Fruit fly (Drosophila melanogaster) whole organism, embryonic: Measurements from ENCODE around the gene Act87E.

Experiments
- Abd-B ChIP-seq: fragments of 200-800 bp; sonication (Bioruptor generic); optimal IDR thresholded peaks from 2 replicates; lab custom pipeline; 2018; ENCODE audit warnings: missing biosample characterization, mild to moderate bottlenecking, missing genetic modification characterization, moderate library complexity
- BEAF-32 ChIP-seq: fragments of 200-800 bp; sonication (Bioruptor generic); optimal IDR thresholded peaks from 3 replicates; lab custom pipeline; 2017; ENCODE audit warnings: missing biosample characterization, missing genetic modification characterization, mild to moderate bottlenecking, moderate library complexity, missing genetic modification reagents
- CG11504 ChIP-seq: fragments of 200-800 bp; sonication (Bioruptor generic); optimal IDR thresholded peaks from 3 replicates; lab custom pipeline; 2019; ENCODE audit warnings: missing biosample characterization, mild to moderate bottlenecking, missing genetic modification characterization, moderate library complexity
- CG12659 ChIP-seq: fragments of 200-800 bp; sonication (Bioruptor generic); optimal IDR thresholded peaks from 3 replicates; lab custom pipeline; 2017; ENCODE audit warnings: mild to moderate bottlenecking, missing biosample characterization, missing genetic modification reagents, missing genetic modification characterization
- CG13296 ChIP-seq: fragments of 200-800 bp; sonication (Bioruptor generic); optimal IDR thresholded peaks from 3 replicates; lab custom pipeline; 2018; ENCODE audit warnings: missing biosample characterization, mild to moderate bottlenecking, missing genetic modification characterization
- CG13624 ChIP-seq: fragments of 200-800 bp; sonication (Bioruptor generic); optimal IDR thresholded peaks from 2 replicates; lab custom pipeline; 2016; ENCODE audit warnings: missing biosample characterization, missing genetic modification characterization
- CG14014 ChIP-seq: fragments of 200-800 bp; sonication (Bioruptor generic); IDR thresholded peaks from 2 replicates; pipeline ENCODE4 v1.3.6; 2022; ENCODE audit warnings: missing biosample characterization, missing genetic modification characterization
- CG14050 ChIP-seq: fragments of 200-800 bp; sonication (Bioruptor generic); IDR thresholded peaks from 3 replicates; pipeline ENCODE4 v1.3.6; 2022; ENCODE audit warnings: missing biosample characterization, missing genetic modification characterization
- CG15011 ChIP-seq: fragments of 200-800 bp; sonication (Bioruptor generic); optimal IDR thresholded peaks from 3 replicates; lab custom pipeline; 2018; ENCODE audit warnings: missing biosample characterization, mild to moderate bottlenecking, missing genetic modification characterization
- CG16813 ChIP-seq: fragments of 200-800 bp; sonication (Bioruptor generic); IDR thresholded peaks from 3 replicates; pipeline ENCODE4 v1.3.6; 2022; ENCODE audit warnings: missing biosample characterization, missing genetic modification characterization; ENCODE audit not compliant: partially characterized antibody
- CG17328 ChIP-seq: fragments of 200-800 bp; sonication (Bioruptor generic); IDR thresholded peaks from 2 replicates; pipeline ENCODE4 v1.3.6; 2022; ENCODE audit warnings: missing biosample characterization, missing genetic modification characterization
- CG17359 ChIP-seq: fragments of 200-800 bp; sonication (Bioruptor generic); optimal IDR thresholded peaks from 3 replicates; lab custom pipeline; 2018; ENCODE audit warnings: missing biosample characterization, mild to moderate bottlenecking, missing genetic modification characterization, moderate library complexity
- CG18011 ChIP-seq: fragments of 200-800 bp; sonication (Bioruptor generic); optimal IDR thresholded peaks from 2 replicates; lab custom pipeline; 2017; ENCODE audit warnings: missing biosample characterization, missing genetic modification characterization, mild to moderate bottlenecking, moderate library complexity, missing genotype
- CG18764 ChIP-seq: fragments of 200-800 bp; sonication (Bioruptor generic); optimal IDR thresholded peaks from 3 replicates; lab custom pipeline; 2016; ENCODE audit warnings: missing biosample characterization, missing genetic modification characterization
- CG2678 ChIP-seq: fragments of 200-800 bp; sonication (Bioruptor generic); optimal IDR thresholded peaks from 3 replicates; lab custom pipeline; 2019; ENCODE audit warnings: missing biosample characterization, mild to moderate bottlenecking, missing genetic modification characterization, moderate library complexity
- CG30403 ChIP-seq: fragments of 200-800 bp; sonication (Bioruptor generic); optimal IDR thresholded peaks from 3 replicates; lab custom pipeline; 2016; ENCODE audit warnings: missing biosample characterization, missing genetic modification characterization
- CG4328 ChIP-seq: fragments of 200-800 bp; sonication (Bioruptor generic); optimal IDR thresholded peaks from 3 replicates; lab custom pipeline; 2017; ENCODE audit warnings: missing biosample characterization, missing genetic modification reagents, missing genetic modification characterization
- CG4707 ChIP-seq: fragments of 200-800 bp; sonication (Bioruptor generic); optimal IDR thresholded peaks from 2 replicates; lab custom pipeline; 2018; ENCODE audit warnings: missing biosample characterization, mild to moderate bottlenecking, missing genetic modification characterization, moderate library complexity
- CG7745 ChIP-seq: fragments of 200-800 bp; sonication (Bioruptor generic); optimal IDR thresholded peaks from 2 replicates; lab custom pipeline; 2018; ENCODE audit warnings: missing biosample characterization, mild to moderate bottlenecking, missing genetic modification characterization, moderate library complexity
- CG7987 ChIP-seq: fragments of 200-800 bp; sonication (Bioruptor generic); optimal IDR thresholded peaks from 2 replicates; lab custom pipeline; 2018; ENCODE audit warnings: missing biosample characterization, mild to moderate bottlenecking, missing genetic modification characterization, moderate library complexity
- CG8089 ChIP-seq: fragments of 200-800 bp; sonication (Bioruptor generic); optimal IDR thresholded peaks from 3 replicates; lab custom pipeline; 2016; ENCODE audit warnings: missing biosample characterization, missing genetic modification characterization
- CG9727 ChIP-seq: fragments of 200-800 bp; sonication (Bioruptor generic); optimal IDR thresholded peaks from 3 replicates; lab custom pipeline; 2017; ENCODE audit warnings: missing biosample characterization, mild to moderate bottlenecking, missing genetic modification characterization
- CG9817 ChIP-seq: fragments of 200-800 bp; sonication (Bioruptor generic); optimal IDR thresholded peaks from 2 replicates; lab custom pipeline; 2018; ENCODE audit warnings: missing biosample characterization, mild to moderate bottlenecking, missing genetic modification characterization, moderate library complexity
- Chrac-16 ChIP-seq: fragments of 200-800 bp; sonication (Bioruptor generic); optimal IDR thresholded peaks from 3 replicates; lab custom pipeline; 2016; ENCODE audit warnings: missing biosample characterization, missing genetic modification characterization
- CoRest ChIP-seq: fragments of 200-800 bp; sonication (Bioruptor generic); optimal IDR thresholded peaks from 3 replicates; lab custom pipeline; 2018; ENCODE audit warnings: missing biosample characterization, mild to moderate bottlenecking, missing genetic modification characterization, moderate library complexity
- Fer3 ChIP-seq: fragments of 200-800 bp; sonication (Bioruptor generic); optimal IDR thresholded peaks from 2 replicates; lab custom pipeline; 2018; ENCODE audit warnings: missing biosample characterization, mild to moderate bottlenecking, missing genetic modification characterization, moderate library complexity
- GATAe ChIP-seq: fragments of 200-800 bp; sonication (Bioruptor generic); conservative IDR thresholded peaks from 2 replicates; pipeline ENCODE4 v1.3.6; 2022; ENCODE audit warnings: missing biosample characterization, missing genetic modification characterization
- Gug ChIP-seq: fragments of 200-800 bp; sonication (Bioruptor generic); IDR thresholded peaks from 4 replicates; pipeline ENCODE4 v1.3.6; 2022; ENCODE audit warnings: missing biosample characterization, missing genetic modification characterization
- Hmr ChIP-seq: fragments of 200-800 bp; sonication (Bioruptor generic); optimal IDR thresholded peaks from 3 replicates; lab custom pipeline; 2017; ENCODE audit warnings: mild to moderate bottlenecking, missing biosample characterization, missing genetic modification reagents, missing genetic modification characterization
- Lhr ChIP-seq: fragments of 200-800 bp; sonication (Bioruptor generic); optimal IDR thresholded peaks from 3 replicates; lab custom pipeline; 2017; ENCODE audit warnings: mild to moderate bottlenecking, missing biosample characterization, missing genetic modification reagents, missing genetic modification characterization
- MBD-R2 ChIP-seq: fragments of 200-800 bp; sonication (Bioruptor generic); IDR thresholded peaks from 2 replicates; pipeline ENCODE4 v1.3.6; 2022; ENCODE audit warnings: missing biosample characterization, missing genetic modification characterization
- Myb ChIP-seq: fragments of 200-800 bp; sonication (Bioruptor generic); optimal IDR thresholded peaks from 2 replicates; lab custom pipeline; 2016; ENCODE audit warnings: missing biosample characterization, missing genetic modification characterization
- Nf-YC ChIP-seq: fragments of 200-800 bp; optimal IDR thresholded peaks from 3 replicates; lab custom pipeline; 2019; ENCODE audit warnings: missing biosample characterization, mild to moderate bottlenecking, missing genetic modification characterization, moderate library complexity
- Six4 ChIP-seq: fragments of 200-800 bp; sonication (Bioruptor generic); optimal IDR thresholded peaks from 2 replicates; lab custom pipeline; 2016; ENCODE audit warnings: missing biosample characterization, missing genetic modification characterization
- Sry-β ChIP-seq: fragments of 200-800 bp; sonication (Bioruptor generic); optimal IDR thresholded peaks from 2 replicates; lab custom pipeline; 2018; ENCODE audit warnings: missing biosample characterization, mild to moderate bottlenecking, missing genetic modification characterization, moderate library complexity
- bab2 ChIP-seq: fragments of 200-800 bp; sonication (Bioruptor generic); optimal IDR thresholded peaks from 2 replicates; lab custom pipeline; 2016; ENCODE audit warnings: missing biosample characterization, missing genetic modification characterization
- bigmax ChIP-seq: fragments of 200-800 bp; sonication (Bioruptor generic); optimal IDR thresholded peaks from 2 replicates; lab custom pipeline; 2018; ENCODE audit warnings: missing biosample characterization, mild to moderate bottlenecking, missing genetic modification characterization
- emc ChIP-seq: fragments of 200-800 bp; sonication (Bioruptor generic); optimal IDR thresholded peaks from 2 replicates; lab custom pipeline; 2016; ENCODE audit warnings: missing biosample characterization, missing genetic modification characterization
- gfzf ChIP-seq: fragments of 200-800 bp; sonication (Bioruptor generic); optimal IDR thresholded peaks from 2 replicates; lab custom pipeline; 2016; ENCODE audit warnings: missing biosample characterization, mild to moderate bottlenecking, missing genetic modification characterization, moderate library complexity
- hth ChIP-seq: fragments of >200 bp; optimal IDR thresholded peaks from 2 replicates; lab custom pipeline; 2017; ENCODE audit warnings: inconsistent platforms
- lmd ChIP-seq: fragments of 200-800 bp; sonication (Bioruptor generic); IDR thresholded peaks from 2 replicates; pipeline ENCODE4 v1.3.6; 2022; ENCODE audit warnings: missing biosample characterization, missing genetic modification characterization
- odd ChIP-seq: fragments of 200-800 bp; sonication (Bioruptor generic); optimal IDR thresholded peaks from 2 replicates; lab custom pipeline; 2017; ENCODE audit warnings: missing biosample characterization, mild to moderate bottlenecking, missing genetic modification characterization
- p53 ChIP-seq: fragments of 200-800 bp; sonication (Bioruptor generic); optimal IDR thresholded peaks from 2 replicates; lab custom pipeline; 2016; ENCODE audit warnings: missing biosample characterization, missing genetic modification characterization
- pfk ChIP-seq: fragments of 200-800 bp; sonication (Bioruptor generic); optimal IDR thresholded peaks from 2 replicates; lab custom pipeline; 2018; ENCODE audit warnings: missing biosample characterization, mild to moderate bottlenecking, missing genetic modification characterization, moderate library complexity
- sd ChIP-seq: fragments of 200-800 bp; sonication (Bioruptor generic); optimal IDR thresholded peaks from 3 replicates; lab custom pipeline; 2018; ENCODE audit warnings: missing biosample characterization, mild to moderate bottlenecking, missing genetic modification characterization, moderate library complexity
- sens-2 ChIP-seq: fragments of 200-800 bp; sonication (Bioruptor generic); IDR thresholded peaks from 2 replicates; pipeline ENCODE4 v1.3.6; 2022; ENCODE audit warnings: missing biosample characterization, missing genetic modification characterization
- ttk ChIP-seq: fragments of 200-800 bp; sonication (Bioruptor generic); IDR thresholded peaks from 2 replicates; pipeline ENCODE4 v2.1.2; 2022; ENCODE audit warnings: missing biosample characterization, missing genetic modification characterization
- vnd ChIP-seq: fragments of 200-800 bp; sonication (Bioruptor generic); IDR thresholded peaks from 3 replicates; pipeline ENCODE4 v1.3.6; 2022; ENCODE audit warnings: missing biosample characterization, missing genetic modification characterization; ENCODE audit not compliant: partially characterized antibody
- wor ChIP-seq: fragments of 200-800 bp; sonication (Bioruptor generic); IDR thresholded peaks from 2 replicates; pipeline ENCODE4 v1.3.6; 2022; ENCODE audit warnings: missing biosample characterization, missing genetic modification characterization
- zen ChIP-seq: fragments of 200-800 bp; sonication (Bioruptor generic); optimal IDR thresholded peaks from 3 replicates; lab custom pipeline; 2018; ENCODE audit warnings: missing biosample characterization, mild to moderate bottlenecking, missing genetic modification characterization, moderate library complexity

Act87E gene

DNA sequence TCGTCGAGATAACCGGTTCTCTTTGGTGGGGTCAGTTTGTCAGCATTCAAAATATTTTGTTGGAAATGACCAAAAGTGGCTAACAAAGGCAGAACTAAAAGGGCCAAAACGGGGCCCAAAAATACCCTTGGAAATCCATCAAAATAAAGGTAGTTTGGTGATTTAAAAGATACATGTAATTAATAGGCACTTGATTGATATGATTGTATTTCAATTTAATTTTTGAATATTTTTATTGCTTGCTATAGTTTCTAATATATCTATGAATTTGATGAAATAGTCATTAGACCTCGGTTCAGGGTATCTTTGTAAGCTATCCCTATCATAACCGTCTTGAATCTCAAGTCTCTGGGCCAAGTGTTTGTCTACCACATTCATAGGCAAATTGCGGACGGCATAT lies 28.2 kb downstream of the Act87E start (continued):
- peak; percentile 49 for TF ChIP-seq CG13296 (GFP tag; lab: Kevin White, UChicago)
- TF ChIP-seq pfk (GFP tag; lab: Kevin White, UChicago): no peak
- peak; percentile 73 for TF ChIP-seq Hmr (GFP tag; lab: Kevin White, UChicago)
- TF ChIP-seq Sry-β (GFP tag; lab: Kevin White, UChicago): no peak
- no peak for TF ChIP-seq wor (GFP tag; lab: Robert Waterston, UW)
- peak; percentile 87 for TF ChIP-seq CG2678 (tag; lab: Kevin White, UChicago)
- TF ChIP-seq CG17328: peak; percentile 47; the same call in 1 of the 2 replicates
- TF ChIP-seq BEAF-32 (GFP tag; lab: Kevin White, UChicago): no peak
- peak; percentile 76 for TF ChIP-seq CG14014 (GFP tag; lab: Robert Waterston, UW)
- TF ChIP-seq Chrac-16 (GFP tag; lab: Kevin White, UChicago): peak; percentile 63
- peak; percentile 39; the same call in 1 of the 2 replicates for TF ChIP-seq MBD-R2
- TF ChIP-seq CG9817 (tag; lab: Kevin White, UChicago): peak; percentile 71
- no peak for TF ChIP-seq hth (lab: Kevin White, UChicago)
- peak; percentile 41 for TF ChIP-seq Six4 (GFP tag; lab: Kevin White, UChicago)
- TF ChIP-seq sens-2 (GFP tag; lab: Robert Waterston, UW): no peak
- peak; percentile 44 for TF ChIP-seq CG15011 (GFP tag; lab: Kevin White, UChicago)
- TF ChIP-seq CoRest (tag; lab: Kevin White, UChicago): peak; percentile 75
- TF ChIP-seq bigmax (GFP tag; lab: Kevin White, UChicago): no peak
- TF ChIP-seq sd (tag; lab: Kevin White, UChicago): peak; percentile 86
- TF ChIP-seq gfzf: no peak
- TF ChIP-seq CG18764 (GFP tag; lab: Kevin White, UChicago): no peak
- TF ChIP-seq Lhr: no peak
- TF ChIP-seq CG11504 (tag; lab: Kevin White, UChicago): no peak
- TF ChIP-seq Abd-B: peak; percentile 67
- no peak for TF ChIP-seq CG12659 (GFP tag; lab: Kevin White, UChicago)
- no peak for TF ChIP-seq zen (tag; lab: Kevin White, UChicago)
- peak; percentile 79; the same call in 1 of the 2 replicates for TF ChIP-seq lmd
- peak; percentile 21 for TF ChIP-seq CG18011 (GFP tag; lab: Kevin White, UChicago)
- peak; percentile 77 for TF ChIP-seq CG17359 (tag; lab: Kevin White, UChicago)
- peak; percentile 1 for TF ChIP-seq Myb (GFP tag; lab: Kevin White, UChicago)
- no peak for TF ChIP-seq CG8089 (GFP tag; lab: Kevin White, UChicago)
- peak; percentile 44; the same call in 2 of the 4 replicates for TF ChIP-seq Gug
- TF ChIP-seq ttk (GFP tag; lab: Robert Waterston, UW): peak; percentile 39
- no peak for TF ChIP-seq p53 (GFP tag; lab: Kevin White, UChicago)
- TF ChIP-seq CG16813 (GFP tag; lab: Robert Waterston, UW): no peak
- TF ChIP-seq vnd (GFP tag; lab: Robert Waterston, UW): no peak
- TF ChIP-seq CG13624 (GFP tag; lab: Kevin White, UChicago): peak; percentile 67
- TF ChIP-seq CG4707 (GFP tag; lab: Kevin White, UChicago): no peak
- no peak for TF ChIP-seq emc (GFP tag; lab: Kevin White, UChicago)
- TF ChIP-seq CG7745 (tag; lab: Kevin White, UChicago): no peak
- TF ChIP-seq GATAe: no peak; the same call in 1 of the 2 replicates
- peak; percentile 78 for TF ChIP-seq CG30403 (GFP tag; lab: Kevin White, UChicago)
- peak; percentile 58 for TF ChIP-seq CG9727
- peak; percentile 31; the same call in 1 of the 3 replicates for TF ChIP-seq CG14050 (GFP tag; lab: Robert Waterston, UW)
- no peak for TF ChIP-seq Nf-YC (tag; lab: Kevin White, UChicago)
- peak; percentile 29 for TF ChIP-seq odd (GFP tag; lab: Kevin White, UChicago)
- peak; percentile 83 for TF ChIP-seq Fer3
- TF ChIP-seq CG7987 (GFP tag; lab: Kevin White, UChicago): no peak
- TF ChIP-seq CG4328 (GFP tag; lab: Kevin White, UChicago): no peak
- TF ChIP-seq bab2 (GFP tag; lab: Kevin White, UChicago): peak; percentile 67
